Worm (Caenorhabditis elegans) whole organism, young adult: ENCODE data around the gene F41C6.6.

Experiments
- T26A5.8 ChIP-seq: sonication (generic microtip); optimal IDR thresholded peaks from 2 replicates; lab custom pipeline; 2016; ENCODE audit warnings: missing genetic modification characterization, missing compliant biosample characterization
- Y53F4B.3 ChIP-seq: fragments of 200-800 bp; sonication (Bioruptor generic); IDR thresholded peaks from 2 replicates; pipeline ENCODE4 v1.3.6; 2022; ENCODE audit warnings: missing genetic modification reagents, missing genetic modification characterization, missing compliant biosample characterization
- hlh-26 ChIP-seq: fragments of 200-800 bp; sonication (Bioruptor generic); conservative IDR thresholded peaks from 2 replicates; pipeline ENCODE4 v1.3.6; 2022; ENCODE audit warnings: missing genetic modification reagents, missing genetic modification characterization, missing compliant biosample characterization
- snpc-4 ChIP-seq, 5 experiments: fragments of 150-350 bp in 1 of 5; sonication (generic microtip) in 4 of 5; optimal IDR thresholded peaks; 2 replicates each; lab custom pipeline; 2014 to 2018; ENCODE audit warnings: missing genetic modification characterization in 5 of 5, missing biosample characterization in 3 of 5, antibody characterized with exemption in 2 of 5, mild to moderate bottlenecking in 2 of 5, missing compliant biosample characterization in 2 of 5, missing genotype in 2 of 5, moderate library complexity in 2 of 5, missing genetic modification reagents in 1 of 5

ce11 chrX:6916150-6916549, 34.5 kb upstream of the F41C6.6 start:
- TF ChIP-seq hlh-26 (no peak), Y53F4B.3 (GFP tag; lab: Robert Waterston, UW) (no peak), T26A5.8 (tag; lab: Kevin White, UChicago) (no peak), snpc-4 (GFP tag; optimal IDR thresholded peaks at IDR 0.05; lab: Kevin White, UChicago) (no peak), snpc-4 (tag; optimal IDR thresholded peaks at IDR 0.05; lab: Kevin White, UChicago) (no peak)
